Fruit fly (Drosophila melanogaster) whole organism, embryonic: ENCODE results near the gene CG5644.
A peak's percentile ranks its signal among the peaks of the same experiment; 100 is the strongest.

ENCODE experiments used
- ATbp ChIP-seq: fragments of 200-800 bp; sonication (Bioruptor generic); optimal IDR thresholded peaks from 2 replicates; lab custom pipeline; 2017; ENCODE audit warnings: missing biosample characterization, mild to moderate bottlenecking, missing genetic modification characterization, missing genetic modification reagents
- Ada2b ChIP-seq: fragments of 200-800 bp; sonication (Bioruptor generic); IDR thresholded peaks from 2 replicates; pipeline ENCODE4 v1.3.6; 2022; ENCODE audit warnings: missing biosample characterization, missing genetic modification characterization
- Atf3 ChIP-seq: fragments of 200-800 bp; sonication (Bioruptor generic); optimal IDR thresholded peaks from 3 replicates; lab custom pipeline; 2016; ENCODE audit warnings: missing biosample characterization, missing genetic modification characterization
- Bdp1 ChIP-seq: fragments of 200-800 bp; sonication (Bioruptor generic); optimal IDR thresholded peaks from 3 replicates; lab custom pipeline; 2016; ENCODE audit warnings: missing biosample characterization, missing genetic modification characterization
- Blimp-1 ChIP-seq: fragments of 200-800 bp; sonication (Bioruptor generic); optimal IDR thresholded peaks from 3 replicates; lab custom pipeline; 2018; ENCODE audit warnings: missing biosample characterization, missing genetic modification characterization, mild to moderate bottlenecking, moderate library complexity, missing genetic modification reagents
- C15 ChIP-seq: fragments of 200-800 bp; sonication (Bioruptor generic); IDR thresholded peaks from 3 replicates; pipeline ENCODE4 v1.3.6; 2022; ENCODE audit warnings: missing biosample characterization, missing genetic modification characterization
- CG10654 ChIP-seq: fragments of 200-800 bp; sonication (Bioruptor generic); optimal IDR thresholded peaks from 2 replicates; lab custom pipeline; 2016; ENCODE audit warnings: missing biosample characterization, missing genetic modification characterization
- CG11093 ChIP-seq: fragments of 200-800 bp; sonication (Bioruptor generic); IDR thresholded peaks from 3 replicates; pipeline ENCODE4 v1.3.6; 2022; ENCODE audit warnings: missing biosample characterization, missing genetic modification characterization
- CG11560 ChIP-seq: fragments of 200-800 bp; sonication (Bioruptor generic); IDR thresholded peaks from 3 replicates; pipeline ENCODE4 v1.3.6; 2022; ENCODE audit warnings: missing biosample characterization, missing genetic modification characterization
- CG13296 ChIP-seq: fragments of 200-800 bp; sonication (Bioruptor generic); optimal IDR thresholded peaks from 3 replicates; lab custom pipeline; 2018; ENCODE audit warnings: missing biosample characterization, mild to moderate bottlenecking, missing genetic modification characterization
- CG15514 ChIP-seq: fragments of 200-800 bp; sonication (Bioruptor generic); optimal IDR thresholded peaks from 3 replicates; lab custom pipeline; 2017; ENCODE audit warnings: missing biosample characterization, missing genetic modification characterization, mild to moderate bottlenecking, moderate library complexity, missing genetic modification reagents
- CG17186 ChIP-seq: fragments of 200-800 bp; sonication (Bioruptor generic); optimal IDR thresholded peaks from 3 replicates; lab custom pipeline; 2017; ENCODE audit warnings: missing biosample characterization, missing genetic modification reagents, missing genetic modification characterization
- CG17359 ChIP-seq: fragments of 200-800 bp; sonication (Bioruptor generic); optimal IDR thresholded peaks from 3 replicates; lab custom pipeline; 2018; ENCODE audit warnings: missing biosample characterization, mild to moderate bottlenecking, missing genetic modification characterization, moderate library complexity
- CG18262 ChIP-seq: fragments of 200-800 bp; optimal IDR thresholded peaks from 3 replicates; lab custom pipeline; 2019; ENCODE audit warnings: missing biosample characterization, mild to moderate bottlenecking, missing genetic modification characterization, moderate library complexity
- CG2116 ChIP-seq: fragments of 200-800 bp; sonication (Bioruptor generic); optimal IDR thresholded peaks from 3 replicates; lab custom pipeline; 2018; ENCODE audit warnings: missing biosample characterization, mild to moderate bottlenecking, missing genetic modification characterization
- CG2889 ChIP-seq: fragments of 200-800 bp; sonication (Bioruptor generic); IDR thresholded peaks from 3 replicates; pipeline ENCODE4 v1.3.6; 2022; ENCODE audit warnings: missing biosample characterization, missing genetic modification characterization
- CG4404 ChIP-seq: fragments of 200-800 bp; sonication (Bioruptor generic); IDR thresholded peaks from 2 replicates; pipeline ENCODE4 v1.3.6; 2022; ENCODE audit warnings: missing biosample characterization, missing genetic modification characterization
- CG4424 ChIP-seq: fragments of 200-800 bp; sonication (Bioruptor generic); optimal IDR thresholded peaks from 3 replicates; lab custom pipeline; 2016; ENCODE audit warnings: missing biosample characterization, missing genetic modification characterization
- CG5245 ChIP-seq: fragments of 200-800 bp; sonication (Bioruptor generic); optimal IDR thresholded peaks from 3 replicates; lab custom pipeline; 2016; ENCODE audit warnings: missing biosample characterization, missing genetic modification characterization
- CG6813 ChIP-seq: fragments of 200-800 bp; sonication (Bioruptor generic); optimal IDR thresholded peaks from 2 replicates; lab custom pipeline; 2017; ENCODE audit warnings: missing biosample characterization, missing genetic modification characterization, mild to moderate bottlenecking, moderate library complexity, missing genetic modification reagents
- CG8765 ChIP-seq: fragments of 200-800 bp; sonication (Bioruptor generic); IDR thresholded peaks from 2 replicates; pipeline ENCODE4 v1.3.6; 2022; ENCODE audit warnings: missing biosample characterization, missing genetic modification characterization
- CG9727 ChIP-seq: fragments of 200-800 bp; sonication (Bioruptor generic); optimal IDR thresholded peaks from 3 replicates; lab custom pipeline; 2017; ENCODE audit warnings: missing biosample characterization, mild to moderate bottlenecking, missing genetic modification characterization
- Dfd ChIP-seq, 2 experiments: fragments of >200 bp; optimal IDR thresholded peaks; 2 replicates each; lab custom pipeline; 2017; ENCODE audit warnings: missing biosample characterization in 2 of 2, missing genetic modification characterization in 2 of 2
- Elba2 ChIP-seq: fragments of 200-800 bp; sonication (Bioruptor generic); optimal IDR thresholded peaks from 3 replicates; lab custom pipeline; 2016; ENCODE audit warnings: missing biosample characterization, missing genetic modification characterization
- Fer2 ChIP-seq: fragments of 200-800 bp; sonication (Bioruptor generic); optimal IDR thresholded peaks from 2 replicates; lab custom pipeline; 2018; ENCODE audit warnings: missing biosample characterization, mild to moderate bottlenecking, missing genetic modification characterization, moderate library complexity
- Hr78 ChIP-seq, 2 experiments: fragments of 200-800 bp in 1 of 2; fragments of >200 bp in 1 of 2; sonication (Bioruptor generic) in 1 of 2; optimal IDR thresholded peaks; 2 replicates each; lab custom pipeline; 2017 to 2019; ENCODE audit warnings: missing biosample characterization in 2 of 2, missing genetic modification characterization in 2 of 2, mild to moderate bottlenecking in 1 of 2, moderate library complexity in 1 of 2
- Lhr ChIP-seq: fragments of 200-800 bp; sonication (Bioruptor generic); optimal IDR thresholded peaks from 3 replicates; lab custom pipeline; 2017; ENCODE audit warnings: mild to moderate bottlenecking, missing biosample characterization, missing genetic modification reagents, missing genetic modification characterization
- Meics ChIP-seq: fragments of 200-800 bp; sonication (Bioruptor generic); optimal IDR thresholded peaks from 2 replicates; lab custom pipeline; 2017; ENCODE audit warnings: missing biosample characterization, mild to moderate bottlenecking, missing genetic modification characterization
- Nf-YB ChIP-seq: fragments of 200-800 bp; sonication (Bioruptor generic); optimal IDR thresholded peaks from 3 replicates; lab custom pipeline; 2019; ENCODE audit warnings: missing biosample characterization, mild to moderate bottlenecking, missing genetic modification characterization, moderate library complexity
- Ptx1 ChIP-seq: fragments of 200-800 bp; sonication (Bioruptor generic); IDR thresholded peaks from 2 replicates; pipeline ENCODE4 v1.3.6; 2022; ENCODE audit warnings: missing biosample characterization, missing genetic modification characterization
- Six4 ChIP-seq: fragments of 200-800 bp; sonication (Bioruptor generic); optimal IDR thresholded peaks from 2 replicates; lab custom pipeline; 2016; ENCODE audit warnings: missing biosample characterization, missing genetic modification characterization
- ase ChIP-seq: fragments of 200-800 bp; sonication (Bioruptor generic); IDR thresholded peaks from 3 replicates; pipeline ENCODE4 v1.3.6; 2022; ENCODE audit warnings: missing biosample characterization, missing genetic modification characterization
- ash1 ChIP-seq: fragments of 200-800 bp; sonication (Bioruptor generic); optimal IDR thresholded peaks from 2 replicates; lab custom pipeline; 2018; ENCODE audit warnings: missing biosample characterization, mild to moderate bottlenecking, missing genetic modification characterization
- bab2 ChIP-seq: fragments of 200-800 bp; sonication (Bioruptor generic); optimal IDR thresholded peaks from 2 replicates; lab custom pipeline; 2016; ENCODE audit warnings: missing biosample characterization, missing genetic modification characterization
- exex ChIP-seq: fragments of 200-800 bp; sonication (Bioruptor generic); optimal IDR thresholded peaks from 4 replicates; lab custom pipeline; 2018; ENCODE audit warnings: missing biosample characterization, mild to moderate bottlenecking, missing genetic modification characterization, moderate library complexity
- mam ChIP-seq: fragments of 200-800 bp; sonication (Bioruptor generic); optimal IDR thresholded peaks from 3 replicates; lab custom pipeline; 2016; ENCODE audit warnings: missing biosample characterization, missing genetic modification characterization
- mirr ChIP-seq: fragments of 200-800 bp; sonication (Bioruptor generic); optimal IDR thresholded peaks from 3 replicates; lab custom pipeline; 2018; ENCODE audit warnings: missing biosample characterization, mild to moderate bottlenecking, missing genetic modification characterization
- nau ChIP-seq: fragments of 200-800 bp; sonication (Bioruptor generic); optimal IDR thresholded peaks from 3 replicates; lab custom pipeline; 2017; ENCODE audit warnings: missing biosample characterization, mild to moderate bottlenecking, missing genetic modification characterization, missing genetic modification reagents
- nmo ChIP-seq: fragments of 200-800 bp; sonication (Bioruptor generic); optimal IDR thresholded peaks from 2 replicates; lab custom pipeline; 2018; ENCODE audit warnings: missing biosample characterization, mild to moderate bottlenecking, missing genetic modification characterization, moderate library complexity
- org-1 ChIP-seq: fragments of 200-800 bp; sonication (Bioruptor generic); optimal IDR thresholded peaks from 2 replicates; lab custom pipeline; 2017; ENCODE audit warnings: missing biosample characterization, missing genetic modification characterization
- pros ChIP-seq: fragments of 200-800 bp; sonication (Bioruptor generic); optimal IDR thresholded peaks from 3 replicates; lab custom pipeline; 2019; ENCODE audit warnings: missing biosample characterization, mild to moderate bottlenecking, missing genetic modification characterization, moderate library complexity
- pzg ChIP-seq: fragments of 200-800 bp; sonication (Bioruptor generic); optimal IDR thresholded peaks from 3 replicates; lab custom pipeline; 2018; ENCODE audit warnings: missing biosample characterization, mild to moderate bottlenecking, missing genetic modification characterization, moderate library complexity
- sc ChIP-seq, 3 experiments: fragments of >200 bp in 2 of 3; fragments of 200-800 bp in 1 of 3; sonication (Bioruptor generic) in 1 of 3; optimal IDR thresholded peaks; 2 replicates in 2 of 3; 3 replicates in 1 of 3; lab custom pipeline; 2017; ENCODE audit warnings: mild to moderate bottlenecking in 1 of 3, missing biosample characterization in 1 of 3, missing genetic modification characterization in 1 of 3, missing genetic modification reagents in 1 of 3
- sisA ChIP-seq: fragments of 200-800 bp; sonication (Bioruptor generic); IDR thresholded peaks from 2 replicates; pipeline ENCODE4 v1.3.6; 2022; ENCODE audit warnings: missing biosample characterization, missing genetic modification characterization
- stc ChIP-seq: fragments of 200-800 bp; sonication (Bioruptor generic); IDR thresholded peaks from 2 replicates; pipeline ENCODE4 v1.3.6; 2022; ENCODE audit warnings: missing biosample characterization, missing genetic modification characterization
- usp ChIP-seq: fragments of >200 bp; optimal IDR thresholded peaks from 2 replicates; lab custom pipeline; 2017; ENCODE audit warnings: missing biosample characterization, missing genetic modification characterization
- vvl ChIP-seq: fragments of 200-800 bp; sonication (Bioruptor generic); IDR thresholded peaks from 2 replicates; pipeline ENCODE4 v1.3.6; 2022; ENCODE audit warnings: missing biosample characterization, missing genetic modification characterization
- wor ChIP-seq: fragments of 200-800 bp; sonication (Bioruptor generic); IDR thresholded peaks from 2 replicates; pipeline ENCODE4 v1.3.6; 2022; ENCODE audit warnings: missing biosample characterization, missing genetic modification characterization
- zfh2 ChIP-seq: fragments of 200-800 bp; sonication (Bioruptor generic); optimal IDR thresholded peaks from 2 replicates; lab custom pipeline; 2016; ENCODE audit warnings: missing biosample characterization, missing genetic modification characterization

CG5644 gene

DNA sequence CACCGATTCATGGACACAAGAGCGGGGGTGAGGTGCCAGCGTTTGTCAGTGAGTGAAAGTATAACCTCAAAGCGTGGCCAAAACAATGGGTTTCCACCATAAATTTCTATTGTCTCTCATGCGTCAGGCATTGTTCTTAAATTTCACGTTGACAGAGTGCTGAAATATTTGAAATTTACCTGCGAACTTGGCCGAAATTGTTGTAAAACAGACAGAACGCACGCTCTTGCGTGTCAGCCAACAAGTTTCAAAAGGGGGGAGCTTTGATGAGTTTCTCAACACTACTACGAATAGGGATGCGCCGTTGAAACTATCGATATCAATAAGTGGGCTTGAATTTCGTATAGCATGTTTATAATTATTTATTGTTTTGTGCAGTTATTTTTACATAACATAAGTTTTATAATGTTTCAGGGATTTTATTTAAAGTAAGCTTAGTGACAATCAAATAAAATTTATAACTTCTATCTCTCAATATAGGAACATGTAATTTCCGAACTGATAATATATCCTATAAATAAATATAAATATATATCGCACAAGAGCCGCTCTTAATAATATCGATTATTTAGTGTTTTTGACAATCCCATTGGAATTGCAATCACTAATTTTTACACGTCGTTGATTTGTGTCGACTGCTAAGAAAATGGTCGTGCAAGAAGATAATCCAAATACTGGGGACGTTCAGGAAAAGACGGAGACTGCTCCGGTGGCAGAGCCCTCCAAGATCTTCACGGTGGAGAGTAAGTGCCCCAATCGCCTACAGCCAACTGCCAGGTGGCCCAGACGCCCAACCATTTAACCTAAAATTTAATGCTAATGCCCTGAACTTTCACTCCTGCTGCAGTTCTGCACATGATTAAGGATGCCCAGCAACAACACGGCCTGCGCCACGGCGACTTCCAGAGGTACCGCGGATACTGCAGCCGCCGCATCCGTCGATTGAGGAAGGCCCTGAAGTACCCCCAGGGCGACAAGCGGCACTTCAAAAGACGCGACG is 4.9 kb downstream of the CG5644 start, which contains the start of the genes pix and Srp68 (continued):
- TF ChIP-seq Dfd (GFP tag; optimal IDR thresholded peaks at IDR 0.05; lab: Kevin White, UChicago), result no peak
- TF ChIP-seq org-1, result no peak
- no peak for TF ChIP-seq CG8765 (GFP tag; lab: Robert Waterston, UW)
- TF ChIP-seq Ptx1 (GFP tag; lab: Robert Waterston, UW), result peak; percentile 65
- no peak for TF ChIP-seq nau (GFP tag; lab: Kevin White, UChicago)
- TF ChIP-seq CG17359 (tag; lab: Kevin White, UChicago), result peak; percentile 27
- no peak for TF ChIP-seq ase
- peak; percentile 39 for TF ChIP-seq mam
- TF ChIP-seq Hr78 (GFP tag; optimal IDR thresholded peaks at IDR 0.05; lab: Kevin White, UChicago), result no peak
- TF ChIP-seq CG2889, result no peak
- TF ChIP-seq CG2116 (GFP tag; lab: Kevin White, UChicago), result peak; percentile 92
- peak; percentile 45 for TF ChIP-seq pzg (GFP tag; lab: Kevin White, UChicago)
- TF ChIP-seq Lhr (GFP tag; lab: Kevin White, UChicago), result peak; percentile 43
- no peak for TF ChIP-seq CG13296
- TF ChIP-seq C15 (GFP tag; lab: Robert Waterston, UW), result no peak
- peak; percentile 44 for TF ChIP-seq exex (tag; lab: Kevin White, UChicago)
- peak; percentile 26; the same call in 1 of the 2 replicates for TF ChIP-seq sisA (GFP tag; lab: Robert Waterston, UW)
- no peak for TF ChIP-seq Ada2b (GFP tag; lab: Robert Waterston, UW)
- TF ChIP-seq mirr (GFP tag; lab: Kevin White, UChicago), result no peak
- peak; percentile 76 for TF ChIP-seq Blimp-1 (GFP tag; lab: Kevin White, UChicago)
- TF ChIP-seq Bdp1 (GFP tag; lab: Kevin White, UChicago), result peak; percentile 50
- TF ChIP-seq CG15514, result peak; percentile 32
- peak; percentile 34 for TF ChIP-seq bab2
- no peak for TF ChIP-seq CG11560 (tag; lab: Robert Waterston, UW)
- TF ChIP-seq vvl (GFP tag; lab: Robert Waterston, UW), result no peak
- TF ChIP-seq CG5245 (GFP tag; lab: Kevin White, UChicago), result peak; percentile 18
- peak; percentile 74 for TF ChIP-seq CG4424 (GFP tag; lab: Kevin White, UChicago)
- no peak for TF ChIP-seq Atf3 (GFP tag; lab: Kevin White, UChicago)

DNA sequence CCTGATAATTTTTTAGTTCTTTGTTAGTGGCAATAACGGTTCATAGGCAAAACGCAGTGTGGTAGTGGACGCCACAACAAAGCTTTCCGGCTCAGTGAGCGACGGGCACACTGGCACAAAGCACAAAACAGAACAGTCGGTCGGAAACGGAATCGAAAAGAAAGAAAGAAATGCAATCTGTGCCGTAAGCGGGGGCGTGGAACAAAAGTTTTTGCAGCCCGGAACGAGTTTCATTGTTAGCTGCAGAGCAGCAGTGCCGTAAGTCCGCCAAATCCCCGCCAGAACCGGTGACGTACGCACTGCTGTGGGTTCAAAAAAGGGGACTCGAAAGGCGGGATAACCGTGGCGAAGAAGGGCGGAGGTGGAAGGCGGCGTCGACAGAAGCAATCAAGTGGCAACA is 11.2 kb downstream of the CG5644 start, which contains the start of gene CG5026:
Gene CG5026 (plus strand): TSS at position 92 of the 400 bp plus-strand sequence.
- no peak for TF ChIP-seq usp (GFP tag; lab: Kevin White, UChicago)
- TF ChIP-seq CG6813 (GFP tag; lab: Kevin White, UChicago), result no peak
- no peak for TF ChIP-seq Meics (GFP tag; lab: Kevin White, UChicago)
- no peak for TF ChIP-seq sc (optimal IDR thresholded peaks at IDR 0.05; lab: Kevin White, UChicago)
- TF ChIP-seq sc (GFP tag; optimal IDR thresholded peaks at IDR 0.05; lab: Kevin White, UChicago), result no peak
- no peak for TF ChIP-seq CG11093 (GFP tag; lab: Robert Waterston, UW)
- TF ChIP-seq Elba2 (GFP tag; lab: Kevin White, UChicago), result no peak
- no peak for TF ChIP-seq ATbp (GFP tag; lab: Kevin White, UChicago)
- no peak for TF ChIP-seq nau (GFP tag; lab: Kevin White, UChicago)
- peak; percentile 20 for TF ChIP-seq nmo (GFP tag; lab: Kevin White, UChicago)
- TF ChIP-seq stc, result no peak
- no peak for TF ChIP-seq Six4 (GFP tag; lab: Kevin White, UChicago)
- no peak for TF ChIP-seq ash1 (GFP tag; lab: Kevin White, UChicago)
- TF ChIP-seq wor (GFP tag; lab: Robert Waterston, UW), result no peak
- TF ChIP-seq zfh2 (GFP tag; lab: Kevin White, UChicago), result no peak
- no peak for TF ChIP-seq CG4404
- TF ChIP-seq pros (GFP tag; lab: Kevin White, UChicago), result no peak
- TF ChIP-seq Fer2 (tag; lab: Kevin White, UChicago), result no peak
- TF ChIP-seq CG9727, result no peak
- no peak for TF ChIP-seq CG18262 (tag; lab: Kevin White, UChicago)
- TF ChIP-seq CG10654 (GFP tag; lab: Kevin White, UChicago), result no peak
- no peak for TF ChIP-seq CG17186
- TF ChIP-seq Nf-YB, result no peak
